Worm (Caenorhabditis elegans) whole organism, L3 larva: ENCODE data around the gene T12G3.11.

Experiments used
- ZK546.5 ChIP-seq: sonication (generic microtip); optimal IDR thresholded peaks from 2 replicates; lab custom pipeline; 2017; ENCODE audit warnings: missing biosample characterization, missing genetic modification characterization
- aly-2 ChIP-seq: fragments of 150-350 bp; optimal IDR thresholded peaks from 2 replicates; lab custom pipeline; 2014; ENCODE audit warnings: missing biosample characterization, missing genetic modification characterization
- ama-1 ChIP-seq: fragments of 150-350 bp; optimal IDR thresholded peaks from 2 replicates; lab custom pipeline; 2018
- ceh-16 ChIP-seq: sonication (generic microtip); optimal IDR thresholded peaks from 2 replicates; lab custom pipeline; 2017; ENCODE audit warnings: missing biosample characterization, missing genetic modification characterization
- ceh-82 ChIP-seq: fragments of 150-350 bp; optimal IDR thresholded peaks from 2 replicates; lab custom pipeline; 2014; ENCODE audit warnings: missing biosample characterization, missing genetic modification characterization
- ceh-9 ChIP-seq: sonication (generic microtip); optimal IDR thresholded peaks from 2 replicates; lab custom pipeline; 2018; ENCODE audit warnings: missing biosample characterization, missing genetic modification characterization
- egl-27 ChIP-seq: sonication (generic microtip); optimal IDR thresholded peaks from 4 replicates; lab custom pipeline; 2017; ENCODE audit warnings: missing biosample characterization, missing genetic modification reagents, missing genetic modification characterization
- elt-1 ChIP-seq: fragments of 150-350 bp; optimal IDR thresholded peaks from 2 replicates; lab custom pipeline; 2014; ENCODE audit warnings: missing biosample characterization, missing genetic modification characterization
- elt-3 ChIP-seq, 3 experiments: fragments of 150-350 bp in 1 of 3; sonication (generic microtip) in 2 of 3; optimal IDR thresholded peaks; 2 replicates in 2 of 3; 4 replicates in 1 of 3; lab custom pipeline; 2014 to 2017; ENCODE audit warnings: missing biosample characterization in 3 of 3, missing genetic modification characterization in 3 of 3
- eor-1 ChIP-seq, 2 experiments: fragments of 150-350 bp; optimal IDR thresholded peaks; 2 replicates each; lab custom pipeline; 2014 to 2018; ENCODE audit warnings: missing biosample characterization in 2 of 2, missing genetic modification characterization in 2 of 2
- fkh-10 ChIP-seq: sonication (generic microtip); optimal IDR thresholded peaks from 2 replicates; lab custom pipeline; 2017; ENCODE audit warnings: missing biosample characterization, missing genetic modification reagents, missing genetic modification characterization
- fkh-2 ChIP-seq: fragments of 150-350 bp; optimal IDR thresholded peaks from 2 replicates; lab custom pipeline; 2014; ENCODE audit warnings: missing biosample characterization, missing genetic modification reagents, missing genetic modification characterization
- hmg-11 ChIP-seq: sonication (generic microtip); optimal IDR thresholded peaks from 2 replicates; lab custom pipeline; 2016; ENCODE audit warnings: missing genetic modification characterization, missing compliant biosample characterization
- jun-1 ChIP-seq: fragments of 150-350 bp; optimal IDR thresholded peaks from 2 replicates; lab custom pipeline; 2014; ENCODE audit warnings: missing biosample characterization, missing genetic modification reagents, missing genetic modification characterization
- mdl-1 ChIP-seq: fragments of 150-350 bp; optimal IDR thresholded peaks from 2 replicates; lab custom pipeline; 2014; ENCODE audit warnings: missing biosample characterization, missing genetic modification characterization
- mml-1 ChIP-seq: fragments of 150-350 bp; sonication (generic microtip); optimal IDR thresholded peaks from 3 replicates; lab custom pipeline; 2014; ENCODE audit warnings: missing biosample characterization, missing genetic modification characterization
- nfya-1 ChIP-seq: sonication (generic microtip); optimal IDR thresholded peaks from 2 replicates; lab custom pipeline; 2017; ENCODE audit warnings: missing genetic modification characterization, mild to moderate bottlenecking, missing compliant biosample characterization, antibody characterized with exemption, moderate library complexity; ENCODE audit not compliant: insufficient read depth
- nhr-11 ChIP-seq: fragments of 150-350 bp; optimal IDR thresholded peaks from 2 replicates; lab custom pipeline; 2014; ENCODE audit warnings: missing biosample characterization, missing genetic modification characterization
- nhr-12 ChIP-seq: fragments of 150-350 bp; optimal IDR thresholded peaks from 2 replicates; lab custom pipeline; 2014; ENCODE audit warnings: missing biosample characterization, missing genetic modification characterization
- nhr-237 ChIP-seq: fragments of 150-350 bp; optimal IDR thresholded peaks from 2 replicates; lab custom pipeline; 2014; ENCODE audit warnings: missing biosample characterization, missing genetic modification characterization
- nhr-25 ChIP-seq: sonication (generic microtip); optimal IDR thresholded peaks from 2 replicates; lab custom pipeline; 2017; ENCODE audit warnings: missing biosample characterization, missing genetic modification characterization
- nhr-43 ChIP-seq: sonication (generic microtip); optimal IDR thresholded peaks from 2 replicates; lab custom pipeline; 2016; ENCODE audit warnings: mild to moderate bottlenecking, missing genetic modification characterization, missing compliant biosample characterization; ENCODE audit not compliant: poor library complexity, severe bottlenecking
- nhr-77 ChIP-seq: fragments of 150-350 bp; optimal IDR thresholded peaks from 2 replicates; lab custom pipeline; 2014; ENCODE audit warnings: missing biosample characterization, missing genetic modification characterization
- pha-4 ChIP-seq: fragments of 150-350 bp; optimal IDR thresholded peaks from 2 replicates; lab custom pipeline; 2014; ENCODE audit warnings: missing biosample characterization, missing genetic modification reagents, missing genetic modification characterization
- pqm-1 ChIP-seq: fragments of 150-350 bp; optimal IDR thresholded peaks from 2 replicates; lab custom pipeline; 2017; ENCODE audit warnings: missing biosample characterization, missing genetic modification characterization, inconsistent platforms
- sea-2 ChIP-seq: fragments of 150-350 bp; sonication (generic microtip); optimal IDR thresholded peaks from 4 replicates; lab custom pipeline; 2014; ENCODE audit warnings: missing biosample characterization, missing genetic modification reagents, missing genetic modification characterization
- snpc-4 ChIP-seq: fragments of 150-350 bp; optimal IDR thresholded peaks from 2 replicates; lab custom pipeline; 2014; ENCODE audit warnings: missing biosample characterization, missing genetic modification characterization
- tbx-2 ChIP-seq: sonication (generic microtip); optimal IDR thresholded peaks from 2 replicates; lab custom pipeline; 2016; ENCODE audit warnings: mild to moderate bottlenecking, missing genetic modification characterization, missing compliant biosample characterization
- unc-39 ChIP-seq: sonication (generic microtip); optimal IDR thresholded peaks from 4 replicates; lab custom pipeline; 2017; ENCODE audit warnings: missing biosample characterization, missing genetic modification characterization
- unc-62 ChIP-seq: fragments of 150-350 bp; sonication (generic microtip); optimal IDR thresholded peaks from 4 replicates; lab custom pipeline; 2014; ENCODE audit warnings: missing biosample characterization, missing genetic modification reagents, missing genetic modification characterization
- zag-1 ChIP-seq: fragments of 150-350 bp; optimal IDR thresholded peaks from 2 replicates; lab custom pipeline; 2014; ENCODE audit warnings: missing biosample characterization, missing genetic modification characterization
- ztf-11 ChIP-seq: fragments of 150-350 bp; optimal IDR thresholded peaks from 2 replicates; lab custom pipeline; 2014; ENCODE audit warnings: missing biosample characterization, missing genetic modification characterization
- ztf-4 ChIP-seq: fragments of 150-350 bp; optimal IDR thresholded peaks from 2 replicates; lab custom pipeline; 2014; ENCODE audit warnings: missing biosample characterization, missing genetic modification characterization

The T12G3.11 gene

DNA sequence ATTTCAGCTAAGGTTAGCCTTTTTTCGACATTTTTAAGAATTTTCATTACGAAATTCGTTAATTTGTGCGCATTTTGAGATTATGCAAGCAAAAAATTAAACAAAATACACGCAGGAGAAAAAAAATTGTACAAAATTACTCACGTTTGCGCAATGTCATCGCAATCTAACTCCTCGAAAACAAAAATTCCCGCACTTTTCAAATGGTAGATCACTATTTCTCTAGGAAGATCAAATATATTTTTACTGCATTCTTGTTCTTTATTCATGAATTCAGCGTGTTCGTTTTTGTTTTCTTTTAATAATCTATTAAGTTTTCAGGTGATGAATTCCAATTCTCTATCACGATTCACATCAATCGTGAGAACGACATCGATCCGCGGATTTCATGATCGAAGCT, 1.4 kb upstream of the T12G3.11 start, which contains the start of the genes T12G3.6 and mrpl-51:
Gene T12G3.6, minus strand, starts transcription at position 269 of the 400 bp plus-strand sequence.
Gene mrpl-51, plus strand, starts transcription at position 322 of the 400 bp plus-strand sequence.
- TF ChIP-seq nhr-25 (no peak), nhr-12 (tag; lab: Kevin White, UChicago) (no peak), ceh-9 (tag; lab: Kevin White, UChicago) (no peak), elt-1 (tag; lab: Kevin White, UChicago) (no peak), tbx-2 (tag; lab: Kevin White, UChicago) (no peak), snpc-4 (tag; lab: Kevin White, UChicago) (no peak), zag-1 (tag; lab: Kevin White, UChicago) (no peak), unc-62 (GFP tag; lab: Kevin White, UChicago) (no peak), nfya-1 (tag; lab: Kevin White, UChicago) (no peak), ama-1 (lab: Kevin White, UChicago) (no peak), pqm-1 (tag; lab: Kevin White, UChicago) (no peak), nhr-237 (no peak), pha-4 (tag; lab: Kevin White, UChicago) (no peak), fkh-10 (GFP tag; lab: Kevin White, UChicago) (no peak)

DNA sequence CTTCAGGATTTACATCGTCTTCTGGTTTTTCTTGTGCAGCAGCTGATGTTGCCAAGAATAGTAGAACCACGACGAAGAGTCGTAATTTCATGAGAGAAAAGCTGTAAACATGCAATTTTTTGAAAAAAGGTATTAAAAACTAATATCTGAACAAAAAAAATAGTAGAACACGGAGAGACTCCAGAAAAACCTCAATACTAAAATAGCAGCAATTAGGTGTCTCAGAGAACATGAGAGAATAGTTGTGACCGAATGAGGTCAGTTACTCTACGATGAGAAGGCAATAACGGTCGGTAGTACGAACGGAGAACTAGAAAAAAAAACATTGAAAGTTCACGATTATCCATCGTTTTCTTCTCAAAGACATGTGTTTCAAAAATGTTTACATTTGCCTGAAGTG, 498 bp downstream of the T12G3.11 start, which contains the start of gene tgn-38:
Gene tgn-38, minus strand, starts transcription at position 101 of the 400 bp plus-strand sequence.
- TF ChIP-seq nhr-12 (tag; lab: Kevin White, UChicago): no peak
- TF ChIP-seq eor-1 (tag; optimal IDR thresholded peaks at IDR 0.05; lab: Kevin White, UChicago): no peak
- TF ChIP-seq nhr-237: no peak
- TF ChIP-seq unc-62 (GFP tag; lab: Kevin White, UChicago): no peak
- TF ChIP-seq tbx-2 (tag; lab: Kevin White, UChicago): no peak
- TF ChIP-seq hmg-11 (tag; lab: Kevin White, UChicago): no peak
- no peak for TF ChIP-seq nfya-1 (tag; lab: Kevin White, UChicago)
- no peak for TF ChIP-seq ceh-9 (tag; lab: Kevin White, UChicago)
- no peak for TF ChIP-seq nhr-11 (tag; lab: Kevin White, UChicago)
- no peak for TF ChIP-seq ceh-16 (tag; lab: Kevin White, UChicago)
- TF ChIP-seq zag-1 (tag; lab: Kevin White, UChicago): no peak
- TF ChIP-seq elt-3 (tag; optimal IDR thresholded peaks at IDR 0.05; lab: Kevin White, UChicago): no peak
- no peak for TF ChIP-seq unc-39
- TF ChIP-seq sea-2: no peak
- TF ChIP-seq ztf-4 (tag; lab: Kevin White, UChicago): no peak
- TF ChIP-seq egl-27 (tag; lab: Kevin White, UChicago): no peak
- no peak for TF ChIP-seq nhr-43 (tag; lab: Kevin White, UChicago)
- TF ChIP-seq, all 47 proteins: peak for 0

DNA sequence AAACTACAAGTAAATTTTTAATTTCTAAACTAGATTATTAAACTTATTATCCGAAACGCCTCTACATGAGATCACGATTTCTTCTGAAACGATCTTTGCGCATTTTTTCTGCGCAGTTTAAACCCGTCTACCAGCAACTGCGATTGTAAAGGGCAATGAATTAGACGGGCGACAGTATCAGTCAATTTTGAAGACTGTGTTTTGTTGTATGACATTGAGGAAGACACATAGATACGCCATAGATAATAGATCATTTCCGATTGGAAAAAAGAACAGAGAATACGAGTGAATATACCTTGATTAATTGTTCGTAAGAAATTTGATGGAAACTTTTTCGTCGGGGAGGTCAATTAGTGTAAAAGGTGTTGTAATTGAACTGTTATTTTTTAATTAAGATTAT, 8.2 kb downstream of the T12G3.11 start:
- peak; percentile 92 for TF ChIP-seq nhr-25
- TF ChIP-seq nhr-11 (tag; lab: Kevin White, UChicago): no peak
- peak; percentile 73 for TF ChIP-seq nhr-43 (tag; lab: Kevin White, UChicago)
- peak; percentile 89 for TF ChIP-seq elt-1 (tag; lab: Kevin White, UChicago)

DNA sequence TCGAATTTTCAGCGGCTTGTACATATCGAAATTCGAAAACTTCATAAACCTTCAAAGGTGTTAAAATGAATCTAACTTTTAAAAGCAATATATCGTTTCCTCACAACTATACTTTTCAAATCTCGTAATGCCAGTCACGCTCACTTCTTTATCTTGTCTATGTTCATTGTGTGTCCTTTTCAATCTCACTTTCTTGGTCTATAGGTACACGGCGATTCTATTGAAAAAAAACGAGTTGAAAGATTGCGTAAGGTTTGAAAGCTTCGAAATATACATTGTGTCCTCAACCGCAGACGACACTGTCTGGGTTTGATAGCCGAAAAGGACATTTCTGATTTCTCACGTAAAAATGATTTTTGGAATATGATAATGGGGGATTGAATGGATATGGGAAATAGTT, 10.7 kb downstream of the T12G3.11 start:
- TF ChIP-seq nhr-43 (tag; lab: Kevin White, UChicago) (peak; percentile 10), mml-1 (tag; lab: Kevin White, UChicago) (no peak), nhr-25 (peak; percentile 80), mdl-1 (tag; lab: Kevin White, UChicago) (no peak), hmg-11 (tag; lab: Kevin White, UChicago) (no peak), aly-2 (tag; lab: Kevin White, UChicago) (no peak), ceh-16 (tag; lab: Kevin White, UChicago) (no peak), ceh-9 (tag; lab: Kevin White, UChicago) (no peak), eor-1 (tag; optimal IDR thresholded peaks at IDR 0.05; lab: Kevin White, UChicago) (no peak)
- TF ChIP-seq, all 47 proteins: peak for 2

DNA sequence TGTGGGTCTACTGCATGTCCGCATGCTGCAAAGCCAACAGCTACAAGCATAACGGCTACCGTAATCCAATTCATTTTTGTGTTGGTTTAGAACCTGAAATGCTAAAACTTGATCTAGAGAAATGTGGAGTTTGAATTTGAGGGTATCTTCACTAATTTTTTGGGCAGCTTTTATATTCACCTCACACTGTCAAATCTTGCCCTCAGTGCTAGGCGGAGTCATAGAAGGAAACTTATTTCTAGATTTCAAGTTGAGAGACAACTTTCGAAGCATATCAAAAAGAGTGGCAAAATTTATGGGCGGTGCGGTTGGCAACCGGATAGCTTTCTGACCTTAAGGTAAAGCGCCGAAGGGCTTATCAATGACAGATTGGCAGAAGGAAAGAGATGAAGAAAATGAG, 14.0 kb downstream of the T12G3.11 start, which contains the start of gene lips-6:
Gene lips-6, minus strand, starts transcription at position 101 of the 400 bp plus-strand sequence.
- TF ChIP-seq nhr-43 (tag; lab: Kevin White, UChicago): no peak
- no peak for TF ChIP-seq nhr-77 (tag; lab: Kevin White, UChicago)
- no peak for TF ChIP-seq pha-4 (tag; lab: Kevin White, UChicago)
- TF ChIP-seq eor-1 (tag; optimal IDR thresholded peaks at IDR 0.05; lab: Kevin White, UChicago): no peak
- no peak for TF ChIP-seq snpc-4 (tag; lab: Kevin White, UChicago)

ce11 chrIV:12013120-12013519, 16.5 kb downstream of the T12G3.11 start, which contains the start of gene spe-17:
Gene spe-17 (plus strand): TSS chrIV:12013420.
- TF ChIP-seq jun-1 (tag; lab: Kevin White, UChicago) (no peak), nhr-237 (no peak), mml-1 (tag; lab: Kevin White, UChicago) (no peak), hmg-11 (tag; lab: Kevin White, UChicago) (no peak), ztf-11 (tag; lab: Kevin White, UChicago) (no peak), ama-1 (lab: Kevin White, UChicago) (no peak), ztf-4 (tag; lab: Kevin White, UChicago) (no peak), fkh-2 (no peak), eor-1 (tag; optimal IDR thresholded peaks at IDR 0.05; lab: Kevin White, UChicago) (no peak), elt-3 (tag; optimal IDR thresholded peaks at IDR 0.05; lab: Kevin White, UChicago) (no peak), nhr-43 (tag; lab: Kevin White, UChicago) (no peak), zag-1 (tag; lab: Kevin White, UChicago) (no peak), ZK546.5 (tag; lab: Kevin White, UChicago) (no peak), ceh-82 (tag; lab: Kevin White, UChicago) (no peak)
